Fruit fly (Drosophila melanogaster): Measurements from ENCODE around the gene Rcd4.

Rcd4 gene

DNA sequence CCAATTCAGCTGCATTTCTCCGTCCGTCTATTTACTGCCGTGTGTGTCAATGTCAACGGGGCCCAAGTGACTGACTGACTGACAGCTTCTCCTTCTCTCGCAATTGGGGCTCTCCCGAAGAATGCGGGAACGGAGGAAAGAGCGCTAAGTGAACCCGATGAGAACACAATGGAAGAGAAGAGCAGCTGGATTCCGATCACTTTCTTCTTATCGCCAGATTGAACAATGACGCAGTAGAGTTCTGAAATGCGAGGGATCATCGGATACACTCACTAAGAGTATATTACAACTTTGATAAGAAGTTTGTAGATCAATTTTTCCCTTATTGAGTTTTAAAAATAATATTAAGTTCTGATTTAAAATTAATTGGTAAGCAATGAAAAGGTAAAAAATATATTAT is 28.9 kb downstream of the Rcd4 start, which contains the start of gene Naglu:
TSS of gene Naglu (minus strand) at position 339 of the 400 bp plus-strand sequence.
- TF ChIP-seq CG10267 (tag; optimal IDR thresholded peaks at IDR 0.05) = no peak
- TF ChIP-seq CG30431 (GFP tag; optimal IDR thresholded peaks at IDR 0.05) = no peak
- TF ChIP-seq org-1 (GFP tag; optimal IDR thresholded peaks at IDR 0.05) = no peak
- TF ChIP-seq sens (GFP tag) = no peak
- no peak for TF ChIP-seq BtbVII (GFP tag; optimal IDR thresholded peaks at IDR 0.05)
- TF ChIP-seq ato (GFP tag; IDR thresholded peaks at IDR 0.05; ENCODE audit: partially characterized antibody) = peak; percentile 46; the same call in 1 of the 2 replicates
- no peak for TF ChIP-seq gro (GFP tag; optimal IDR thresholded peaks at IDR 0.05)
- no peak for TF ChIP-seq CG4820 (GFP tag; optimal IDR thresholded peaks at IDR 0.05)
- no peak for TF ChIP-seq CG3995 (GFP tag; optimal IDR thresholded peaks at IDR 0.05)
- no peak for TF ChIP-seq tll (GFP tag; optimal IDR thresholded peaks at IDR 0.05)
- no peak for TF ChIP-seq CG2889 (GFP tag; IDR thresholded peaks at IDR 0.05)
- TF ChIP-seq HLHmδ (GFP tag; optimal IDR thresholded peaks at IDR 0.05) = peak; percentile 46
- TF ChIP-seq CkIIα-i1 (GFP tag; IDR thresholded peaks at IDR 0.05) = no peak
- TF ChIP-seq CG14710 (tag; optimal IDR thresholded peaks at IDR 0.05) = peak; percentile 10
- TF ChIP-seq sr (GFP tag; IDR thresholded peaks at IDR 0.05) = no peak
- TF ChIP-seq rib (GFP tag; IDR thresholded peaks at IDR 0.05) = no peak
- TF ChIP-seq CG17802 (tag; optimal IDR thresholded peaks at IDR 0.05) = peak; percentile 38
- no peak for TF ChIP-seq psq (GFP tag; optimal IDR thresholded peaks at IDR 0.05)
- no peak for TF ChIP-seq Ravus (GFP tag; IDR thresholded peaks at IDR 0.05)
- no peak for TF ChIP-seq CG17912 (GFP tag; optimal IDR thresholded peaks at IDR 0.05)
- TF ChIP-seq CG7745 (tag; optimal IDR thresholded peaks at IDR 0.05) = no peak
- TF ChIP-seq Fer1 (GFP tag; optimal IDR thresholded peaks at IDR 0.05) = no peak
- no peak for TF ChIP-seq inv (GFP tag; IDR thresholded peaks at IDR 0.05; ENCODE audit: partially characterized antibody)
- no peak for TF ChIP-seq sob (GFP tag; IDR thresholded peaks at IDR 0.05)
- peak in 1 of 2 experiments; percentile 12 for TF ChIP-seq bsh (GFP tag; optimal IDR thresholded peaks at IDR 0.05)
- TF ChIP-seq bab2 (GFP tag; optimal IDR thresholded peaks at IDR 0.05) = no peak
- TF ChIP-seq Rfx (GFP tag; IDR thresholded peaks at IDR 0.05) = 0 out of 2 replicates have a peak, but pooled peaks have one; percentile 6
- no peak for TF ChIP-seq CG1832 (GFP tag; optimal IDR thresholded peaks at IDR 0.05)
- no peak for TF ChIP-seq CG5180 (GFP tag; optimal IDR thresholded peaks at IDR 0.05)
- TF ChIP-seq Spps (tag; optimal IDR thresholded peaks at IDR 0.05) = no peak
- TF ChIP-seq D19A (tag; optimal IDR thresholded peaks at IDR 0.05) = peak; percentile 86
- no peak for TF ChIP-seq CG16815 (GFP tag; optimal IDR thresholded peaks at IDR 0.05)
- peak in 1 of 2 experiments; percentile 52 for TF ChIP-seq Trl (optimal IDR thresholded peaks at IDR 0.05)
- no peak for TF ChIP-seq Trl (GFP tag; optimal IDR thresholded peaks at IDR 0.05)
- no peak for TF ChIP-seq Sox102F (GFP tag; optimal IDR thresholded peaks at IDR 0.05)
- no peak for TF ChIP-seq otp (GFP tag; IDR thresholded peaks at IDR 0.05)
- no peak for TF ChIP-seq CG33557 (GFP tag; optimal IDR thresholded peaks at IDR 0.05)
- TF ChIP-seq CG34376 (GFP tag; optimal IDR thresholded peaks at IDR 0.05) = no peak
- no peak for TF ChIP-seq stc (GFP tag; IDR thresholded peaks at IDR 0.05)
- TF ChIP-seq cas (GFP tag; IDR thresholded peaks at IDR 0.05) = 0 out of 2 replicates have a peak, but pooled peaks have one; percentile 17
- TF ChIP-seq Opbp (GFP tag; IDR thresholded peaks at IDR 0.05; ENCODE audit: partially characterized antibody) = no peak
- TF ChIP-seq Lim3 (GFP tag; IDR thresholded peaks at IDR 0.05) = no peak
- TF ChIP-seq Blimp-1 (GFP tag; optimal IDR thresholded peaks at IDR 0.05) = peak; percentile 60
- no peak for TF ChIP-seq CG6791 (GFP tag; IDR thresholded peaks at IDR 0.05; ENCODE audit: partially characterized antibody)
- peak; percentile 43 for TF ChIP-seq nom (GFP tag; optimal IDR thresholded peaks at IDR 0.05)
- no peak for TF ChIP-seq Hey (tag; optimal IDR thresholded peaks at IDR 0.05)
- TF ChIP-seq dmrt11E (tag; optimal IDR thresholded peaks at IDR 0.05) = no peak
- no peak for TF ChIP-seq CG17612 (GFP tag; IDR thresholded peaks at IDR 0.05)
- no peak for TF ChIP-seq ase (GFP tag; IDR thresholded peaks at IDR 0.05)
- 0 out of 3 replicates have a peak, but pooled peaks have one; percentile 10 for TF ChIP-seq row (GFP tag; IDR thresholded peaks at IDR 0.05)
- TF ChIP-seq jigr1 (GFP tag; IDR thresholded peaks at IDR 0.05) = no peak

All from whole organism, embryonic.